Worm (Caenorhabditis elegans) whole organism, L2 larva: ENCODE measurements around the gene sru-25.

Source experiments
- aly-2 ChIP-seq: fragments of 150-350 bp; optimal IDR thresholded peaks from 2 replicates; lab custom pipeline; 2014; ENCODE audit warnings: missing biosample characterization, missing genetic modification characterization
- ama-1 ChIP-seq: fragments of 150-350 bp; optimal IDR thresholded peaks from 2 replicates; lab custom pipeline; 2018; ENCODE audit warnings: inconsistent platforms
- ceh-82 ChIP-seq: fragments of 150-350 bp; optimal IDR thresholded peaks from 2 replicates; lab custom pipeline; 2014; ENCODE audit warnings: missing biosample characterization, missing genetic modification characterization
- elt-3 ChIP-seq: sonication (generic microtip); optimal IDR thresholded peaks from 2 replicates; lab custom pipeline; 2017; ENCODE audit warnings: missing biosample characterization, missing genetic modification characterization
- lsy-2 ChIP-seq, 2 experiments: fragments of 150-350 bp in 1 of 2; sonication (generic microtip) in 1 of 2; optimal IDR thresholded peaks; 2 replicates each; lab custom pipeline; 2014 to 2017; ENCODE audit warnings: missing biosample characterization in 2 of 2, missing genetic modification characterization in 2 of 2
- mdl-1 ChIP-seq, 2 experiments: fragments of 150-350 bp in 1 of 2; sonication (generic microtip) in 1 of 2; optimal IDR thresholded peaks; 2 replicates each; lab custom pipeline; 2017; ENCODE audit warnings: missing biosample characterization in 2 of 2, missing genetic modification characterization in 2 of 2
- nhr-77 ChIP-seq: fragments of 150-350 bp; optimal IDR thresholded peaks from 2 replicates; lab custom pipeline; 2014; ENCODE audit warnings: missing biosample characterization, missing genetic modification characterization
- snpc-4 ChIP-seq: fragments of 150-350 bp; optimal IDR thresholded peaks from 2 replicates; lab custom pipeline; 2014; ENCODE audit warnings: missing biosample characterization, missing genetic modification characterization
- unc-39 ChIP-seq: fragments of 150-350 bp; optimal IDR thresholded peaks from 2 replicates; lab custom pipeline; 2014; ENCODE audit warnings: missing biosample characterization, missing genetic modification characterization

DNA sequence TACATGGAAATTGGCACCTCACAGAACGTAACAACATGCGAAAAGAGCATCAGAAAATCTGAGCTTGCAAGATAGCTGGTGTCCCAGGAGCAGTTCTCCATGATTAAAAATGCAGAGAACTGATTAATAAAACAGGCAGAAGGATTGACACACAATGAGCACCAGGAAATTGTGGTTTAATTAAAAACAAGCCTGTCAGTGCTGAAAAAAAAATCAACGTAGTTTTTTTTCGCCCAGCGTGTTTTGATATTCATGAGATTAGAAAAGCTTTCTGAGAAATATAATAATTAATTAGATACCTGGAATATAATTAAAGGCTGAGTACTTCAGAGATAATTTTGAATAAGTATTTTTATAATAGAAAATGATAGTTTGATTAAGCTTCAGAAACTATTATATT lies 16.4 kb downstream of the sru-25 start, which contains the start of gene srh-246:
- TF ChIP-seq ceh-82 = no peak
- TF ChIP-seq nhr-77 (tag; lab: Kevin White, UChicago) = no peak
- no peak for TF ChIP-seq lsy-2 (tag; optimal IDR thresholded peaks at IDR 0.05; lab: Kevin White, UChicago)
- TF ChIP-seq elt-3 = no peak
- no peak for TF ChIP-seq snpc-4 (tag; lab: Kevin White, UChicago)
- TF ChIP-seq ama-1 (lab: Kevin White, UChicago) = no peak
- no peak for TF ChIP-seq mdl-1 (tag; optimal IDR thresholded peaks at IDR 0.05; lab: Kevin White, UChicago)
- no peak for TF ChIP-seq aly-2 (tag; lab: Kevin White, UChicago)
- no peak for TF ChIP-seq unc-39 (tag; lab: Kevin White, UChicago)
